Fruit fly (Drosophila melanogaster) whole organism, embryonic: Measurements from ENCODE around the gene CG11737.

Source experiments
- Adf1 ChIP-seq: fragments of 200-800 bp; sonication (Bioruptor generic); IDR thresholded peaks from 2 replicates; pipeline ENCODE4 v1.3.6; 2022; ENCODE audit warnings: missing biosample characterization, missing genetic modification characterization
- Atf6 ChIP-seq: fragments of 200-800 bp; sonication (Bioruptor generic); IDR thresholded peaks from 2 replicates; pipeline ENCODE4 v1.3.6; 2022; ENCODE audit warnings: missing biosample characterization, missing genetic modification characterization
- CG10209 ChIP-seq: fragments of 200-800 bp; sonication (Bioruptor generic); optimal IDR thresholded peaks from 3 replicates; lab custom pipeline; 2017; ENCODE audit warnings: missing biosample characterization, mild to moderate bottlenecking, missing genetic modification characterization, missing genetic modification reagents
- CG10431 ChIP-seq: fragments of 200-800 bp; sonication (Bioruptor generic); optimal IDR thresholded peaks from 3 replicates; lab custom pipeline; 2018; ENCODE audit warnings: missing biosample characterization, mild to moderate bottlenecking, missing genetic modification characterization
- CG11723 ChIP-seq: fragments of 200-800 bp; sonication (Bioruptor generic); optimal IDR thresholded peaks from 2 replicates; lab custom pipeline; 2017; ENCODE audit warnings: missing biosample characterization, mild to moderate bottlenecking, missing genetic modification characterization
- CG12659 ChIP-seq: fragments of 200-800 bp; sonication (Bioruptor generic); optimal IDR thresholded peaks from 3 replicates; lab custom pipeline; 2017; ENCODE audit warnings: mild to moderate bottlenecking, missing biosample characterization, missing genetic modification reagents, missing genetic modification characterization
- CG12769 ChIP-seq: fragments of 200-800 bp; sonication (Bioruptor generic); optimal IDR thresholded peaks from 2 replicates; lab custom pipeline; 2019; ENCODE audit warnings: missing biosample characterization, mild to moderate bottlenecking, missing genetic modification characterization, moderate library complexity
- CG13123 ChIP-seq: fragments of 200-800 bp; sonication (Bioruptor generic); optimal IDR thresholded peaks from 2 replicates; lab custom pipeline; 2016; ENCODE audit warnings: missing biosample characterization, missing genetic modification characterization
- CG13287 ChIP-seq: fragments of 200-800 bp; sonication (Bioruptor generic); IDR thresholded peaks from 2 replicates; pipeline ENCODE4 v1.3.6; 2022; ENCODE audit warnings: missing biosample characterization, missing genetic modification characterization; ENCODE audit not compliant: partially characterized antibody
- CG1602 ChIP-seq: fragments of 200-800 bp; sonication (Bioruptor generic); optimal IDR thresholded peaks from 3 replicates; lab custom pipeline; 2016; ENCODE audit warnings: missing biosample characterization, missing genetic modification characterization
- CG2678 ChIP-seq: fragments of 200-800 bp; sonication (Bioruptor generic); optimal IDR thresholded peaks from 3 replicates; lab custom pipeline; 2019; ENCODE audit warnings: missing biosample characterization, mild to moderate bottlenecking, missing genetic modification characterization, moderate library complexity
- CG34422 ChIP-seq: fragments of 200-800 bp; sonication (Bioruptor generic); IDR thresholded peaks from 3 replicates; pipeline ENCODE4 v1.3.6; 2022; ENCODE audit warnings: missing biosample characterization, missing genetic modification characterization
- CG4282 ChIP-seq: fragments of 200-800 bp; sonication (Bioruptor generic); optimal IDR thresholded peaks from 2 replicates; lab custom pipeline; 2016; ENCODE audit warnings: missing biosample characterization, missing genetic modification characterization
- CG5180 ChIP-seq: fragments of 200-800 bp; sonication (Bioruptor generic); optimal IDR thresholded peaks from 3 replicates; lab custom pipeline; 2017; ENCODE audit warnings: missing biosample characterization, missing genetic modification characterization, mild to moderate bottlenecking, moderate library complexity, missing genetic modification reagents
- CG7271 ChIP-seq: fragments of 200-800 bp; sonication (Bioruptor generic); optimal IDR thresholded peaks from 2 replicates; lab custom pipeline; 2018; ENCODE audit warnings: missing biosample characterization, mild to moderate bottlenecking, missing genetic modification characterization, moderate library complexity
- CG7928 ChIP-seq: fragments of 200-800 bp; sonication (Bioruptor generic); optimal IDR thresholded peaks from 2 replicates; lab custom pipeline; 2017; ENCODE audit warnings: missing biosample characterization, mild to moderate bottlenecking, missing genetic modification characterization
- CG8281 ChIP-seq: fragments of 200-800 bp; sonication (Bioruptor generic); optimal IDR thresholded peaks from 2 replicates; lab custom pipeline; 2018; ENCODE audit warnings: missing biosample characterization, mild to moderate bottlenecking, missing genetic modification characterization, moderate library complexity
- CG8765 ChIP-seq: fragments of 200-800 bp; sonication (Bioruptor generic); IDR thresholded peaks from 2 replicates; pipeline ENCODE4 v1.3.6; 2022; ENCODE audit warnings: missing biosample characterization, missing genetic modification characterization
- CG9797 ChIP-seq: fragments of 200-800 bp; sonication (Bioruptor generic); optimal IDR thresholded peaks from 3 replicates; lab custom pipeline; 2018; ENCODE audit warnings: missing biosample characterization, mild to moderate bottlenecking, missing genetic modification characterization
- Dp ChIP-seq: fragments of 200-800 bp; sonication (Bioruptor generic); optimal IDR thresholded peaks from 2 replicates; lab custom pipeline; 2018; ENCODE audit warnings: missing biosample characterization, mild to moderate bottlenecking, missing genetic modification characterization, moderate library complexity
- E2f2 ChIP-seq: fragments of 200-800 bp; sonication (Bioruptor generic); IDR thresholded peaks from 2 replicates; pipeline ENCODE4 v1.3.6; 2022; ENCODE audit warnings: missing biosample characterization, missing genetic modification characterization
- Ets65A ChIP-seq: fragments of 200-800 bp; sonication (Bioruptor generic); peaks from one replicate; lab custom pipeline; 2016; ENCODE audit warnings: missing biosample characterization, missing genetic modification characterization
- HLH3B ChIP-seq: fragments of 200-800 bp; sonication (Bioruptor generic); IDR thresholded peaks from 2 replicates; pipeline ENCODE4 v1.3.6; 2022; ENCODE audit warnings: missing biosample characterization, missing genetic modification characterization
- HmgD ChIP-seq: fragments of 200-800 bp; sonication (Bioruptor generic); optimal IDR thresholded peaks from 3 replicates; lab custom pipeline; 2016; ENCODE audit warnings: missing biosample characterization, missing genetic modification characterization
- Lhr ChIP-seq: fragments of 200-800 bp; sonication (Bioruptor generic); optimal IDR thresholded peaks from 3 replicates; lab custom pipeline; 2017; ENCODE audit warnings: mild to moderate bottlenecking, missing biosample characterization, missing genetic modification reagents, missing genetic modification characterization
- Nf-YA ChIP-seq: fragments of 200-800 bp; sonication (Bioruptor generic); IDR thresholded peaks from 2 replicates; pipeline ENCODE4 v1.3.6; 2022; ENCODE audit warnings: missing biosample characterization, missing genetic modification characterization
- Oaz ChIP-seq: fragments of 200-800 bp; sonication (Bioruptor generic); IDR thresholded peaks from 2 replicates; pipeline ENCODE4 v1.3.6; 2022; ENCODE audit warnings: missing biosample characterization, missing genetic modification characterization
- Oli ChIP-seq: fragments of 200-800 bp; sonication (Bioruptor generic); optimal IDR thresholded peaks from 2 replicates; lab custom pipeline; 2018; ENCODE audit warnings: missing biosample characterization, mild to moderate bottlenecking, missing genetic modification characterization, moderate library complexity
- Scr ChIP-seq: fragments of 200-800 bp; sonication (Bioruptor generic); IDR thresholded peaks from 2 replicates; pipeline ENCODE4 v1.3.6; 2022; ENCODE audit warnings: missing biosample characterization, missing genetic modification characterization; ENCODE audit not compliant: partially characterized antibody
- ap ChIP-seq: fragments of 200-800 bp; sonication (Bioruptor generic); IDR thresholded peaks from 2 replicates; pipeline ENCODE4 v1.3.6; 2022; ENCODE audit warnings: missing biosample characterization, missing genetic modification characterization
- dan ChIP-seq: fragments of 200-800 bp; sonication (Bioruptor generic); IDR thresholded peaks from 2 replicates; pipeline ENCODE4 v1.3.6; 2022; ENCODE audit warnings: missing biosample characterization, missing genetic modification characterization
- emc ChIP-seq: fragments of 200-800 bp; sonication (Bioruptor generic); optimal IDR thresholded peaks from 2 replicates; lab custom pipeline; 2016; ENCODE audit warnings: missing biosample characterization, missing genetic modification characterization
- gem ChIP-seq: fragments of 200-800 bp; sonication (Bioruptor generic); optimal IDR thresholded peaks from 2 replicates; lab custom pipeline; 2019; ENCODE audit warnings: missing biosample characterization, mild to moderate bottlenecking, missing genetic modification characterization, moderate library complexity
- gfzf ChIP-seq: fragments of 200-800 bp; sonication (Bioruptor generic); optimal IDR thresholded peaks from 2 replicates; lab custom pipeline; 2016; ENCODE audit warnings: missing biosample characterization, mild to moderate bottlenecking, missing genetic modification characterization, moderate library complexity
- grn ChIP-seq: fragments of 200-800 bp; sonication (Bioruptor generic); optimal IDR thresholded peaks from 3 replicates; lab custom pipeline; 2017; ENCODE audit warnings: missing biosample characterization, missing genetic modification characterization
- hkb ChIP-seq, 2 experiments: fragments of 200-800 bp in 1 of 2; fragments of >200 bp in 1 of 2; sonication (Bioruptor generic) in 1 of 2; IDR thresholded peaks in 1 of 2; optimal IDR thresholded peaks in 1 of 2; 2 replicates each; pipeline versions ENCODE4 v1.3.6 to Lab custom; 2017 to 2022; ENCODE audit warnings: missing biosample characterization in 1 of 2, missing genetic modification characterization in 1 of 2
- inv ChIP-seq: fragments of 200-800 bp; sonication (Bioruptor generic); IDR thresholded peaks from 2 replicates; pipeline ENCODE4 v1.3.6; 2022; ENCODE audit warnings: missing biosample characterization, missing genetic modification characterization; ENCODE audit not compliant: partially characterized antibody
- mld ChIP-seq: fragments of 200-800 bp; sonication (Bioruptor generic); IDR thresholded peaks from 3 replicates; pipeline ENCODE4 v1.3.6; 2022; ENCODE audit warnings: missing biosample characterization, missing genetic modification characterization; ENCODE audit not compliant: partially characterized antibody
- oc ChIP-seq: fragments of 200-800 bp; sonication (Bioruptor generic); optimal IDR thresholded peaks from 2 replicates; lab custom pipeline; 2018; ENCODE audit warnings: missing biosample characterization, mild to moderate bottlenecking, missing genetic modification characterization, moderate library complexity
- psq ChIP-seq: fragments of 200-800 bp; sonication (Bioruptor generic); optimal IDR thresholded peaks from 2 replicates; lab custom pipeline; 2017; ENCODE audit warnings: missing biosample characterization, missing genetic modification characterization
- pzg ChIP-seq: fragments of 200-800 bp; sonication (Bioruptor generic); optimal IDR thresholded peaks from 3 replicates; lab custom pipeline; 2018; ENCODE audit warnings: missing biosample characterization, mild to moderate bottlenecking, missing genetic modification characterization, moderate library complexity
- row ChIP-seq: fragments of 200-800 bp; sonication (Bioruptor generic); IDR thresholded peaks from 3 replicates; pipeline ENCODE4 v1.3.6; 2022; ENCODE audit warnings: missing biosample characterization, missing genetic modification characterization
- scrt ChIP-seq: fragments of 200-800 bp; sonication (Bioruptor generic); optimal IDR thresholded peaks from 2 replicates; lab custom pipeline; 2018; ENCODE audit warnings: missing biosample characterization, mild to moderate bottlenecking, missing genetic modification characterization, moderate library complexity
- sd ChIP-seq: fragments of 200-800 bp; sonication (Bioruptor generic); optimal IDR thresholded peaks from 3 replicates; lab custom pipeline; 2018; ENCODE audit warnings: missing biosample characterization, mild to moderate bottlenecking, missing genetic modification characterization, moderate library complexity
- sens ChIP-seq: fragments of 200-800 bp; sonication (Bioruptor generic); peaks from one replicate; lab custom pipeline; 2016; ENCODE audit warnings: missing biosample characterization, missing genetic modification characterization
- sna ChIP-seq: fragments of 200-800 bp; sonication (Bioruptor generic); IDR thresholded peaks from 2 replicates; pipeline ENCODE4 v1.3.6; 2022; ENCODE audit warnings: missing biosample characterization, missing genetic modification characterization; ENCODE audit not compliant: partially characterized antibody
- ssp ChIP-seq: fragments of 200-800 bp; sonication (Bioruptor generic); IDR thresholded peaks from 2 replicates; pipeline ENCODE4 v1.3.6; 2022; ENCODE audit warnings: missing biosample characterization, missing genetic modification characterization
- tll ChIP-seq, 2 experiments: fragments of 200-800 bp in 1 of 2; fragments of >200 bp in 1 of 2; sonication (Bioruptor generic) in 1 of 2; optimal IDR thresholded peaks; 2 replicates each; lab custom pipeline; 2017 to 2019; ENCODE audit warnings: missing biosample characterization in 2 of 2, missing genetic modification characterization in 2 of 2, mild to moderate bottlenecking in 1 of 2, moderate library complexity in 1 of 2
- twi ChIP-seq: fragments of 200-800 bp; optimal IDR thresholded peaks from 2 replicates; lab custom pipeline; 2019; ENCODE audit warnings: missing biosample characterization, mild to moderate bottlenecking, missing genetic modification characterization, moderate library complexity
- unc-4 ChIP-seq: fragments of 200-800 bp; sonication (Bioruptor generic); IDR thresholded peaks from 2 replicates; pipeline ENCODE4 v1.3.6; 2022; ENCODE audit warnings: missing biosample characterization, missing genetic modification characterization; ENCODE audit not compliant: partially characterized antibody

CG11737 gene

DNA sequence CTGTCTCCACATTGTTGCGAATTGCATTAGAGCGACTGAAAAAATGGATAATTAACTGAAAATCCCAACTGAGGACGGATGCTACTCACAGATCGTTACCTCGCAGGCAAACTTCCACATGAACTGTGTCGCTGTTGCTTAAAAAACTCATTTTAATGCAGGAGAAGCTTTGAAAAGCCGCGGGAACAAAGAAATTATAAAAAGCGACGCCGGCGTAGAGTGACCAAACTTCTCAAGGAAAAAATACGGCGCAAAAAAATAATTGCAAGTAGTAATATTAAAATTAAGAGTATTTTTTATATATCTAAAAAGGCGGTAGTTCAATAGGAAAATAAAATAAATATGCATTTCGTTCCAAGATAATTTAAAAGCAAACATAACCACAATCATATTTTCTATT, 43.9 kb downstream of the CG11737 start, which contains the start of gene pch2:
Gene pch2, minus strand, starts transcription at position 243 of the 400 bp plus-strand sequence.
- TF ChIP-seq Atf6 (GFP tag; lab: Robert Waterston, UW) (no peak), pzg (GFP tag; lab: Kevin White, UChicago) (peak; percentile 16), CG12769 (tag; lab: Kevin White, UChicago) (no peak), gfzf (peak; percentile 55), CG10209 (GFP tag; lab: Kevin White, UChicago) (no peak), CG1602 (no peak), CG7928 (GFP tag; lab: Kevin White, UChicago) (no peak), CG4282 (no peak), oc (tag; lab: Kevin White, UChicago) (no peak), CG9797 (peak; percentile 28), ap (GFP tag; lab: Robert Waterston, UW) (no peak), mld (GFP tag; lab: Robert Waterston, UW) (no peak), HmgD (no peak), Nf-YA (GFP tag; lab: Robert Waterston, UW) (no peak), CG5180 (GFP tag; lab: Kevin White, UChicago) (no peak), grn (no peak), CG13287 (GFP tag; lab: Robert Waterston, UW) (no peak), inv (GFP tag; lab: Robert Waterston, UW) (no peak), E2f2 (GFP tag; lab: Robert Waterston, UW) (peak; percentile 76), CG8281 (tag; lab: Kevin White, UChicago) (no peak), Ets65A (GFP tag; lab: Kevin White, UChicago) (no peak), scrt (GFP tag; lab: Kevin White, UChicago) (peak; percentile 35), CG10431 (GFP tag; lab: Kevin White, UChicago) (no peak), emc (GFP tag; lab: Kevin White, UChicago) (no peak), sens (peak; percentile 11), psq (no peak), Lhr (GFP tag; lab: Kevin White, UChicago) (no peak), sna (no peak), Dp (GFP tag; lab: Kevin White, UChicago) (peak; percentile 66)
- TF ChIP-seq, all 482 proteins: peak for 7

dm6 chr3R:8562484-8562886, 44.8 kb downstream of the CG11737 start, which contains the start of the genes mRpS18A and CG31460:
mRpS18A (minus strand) TSS chr3R:8562593.
CG31460 (plus strand) TSS chr3R:8562673.
- no peak for TF ChIP-seq dan (GFP tag; lab: Robert Waterston, UW)
- TF ChIP-seq CG4282: no peak
- peak; percentile 65 for TF ChIP-seq row
- TF ChIP-seq twi (tag; lab: Kevin White, UChicago): no peak
- TF ChIP-seq CG11723 (GFP tag; lab: Kevin White, UChicago): no peak
- peak; percentile 78 for TF ChIP-seq Scr (GFP tag; lab: Robert Waterston, UW)
- peak; percentile 52 for TF ChIP-seq E2f2 (GFP tag; lab: Robert Waterston, UW)
- no peak for TF ChIP-seq Adf1
- TF ChIP-seq CG13123 (GFP tag; lab: Kevin White, UChicago): no peak
- TF ChIP-seq HLH3B (GFP tag; lab: Robert Waterston, UW): peak; percentile 15; the same call in 1 of the 2 replicates
- peak; percentile 38; the same call in 2 of the 3 replicates for TF ChIP-seq CG34422 (GFP tag; lab: Robert Waterston, UW)
- peak; percentile 35 for TF ChIP-seq CG12659 (GFP tag; lab: Kevin White, UChicago)
- no peak for TF ChIP-seq CG8765 (GFP tag; lab: Robert Waterston, UW)
- TF ChIP-seq hkb (optimal IDR thresholded peaks at IDR 0.05; lab: Kevin White, UChicago): no peak
- no peak for TF ChIP-seq hkb (GFP tag; IDR thresholded peaks at IDR 0.05; lab: Robert Waterston, UW)
- peak; percentile 86 for TF ChIP-seq CG13287 (GFP tag; lab: Robert Waterston, UW)
- TF ChIP-seq CG7271 (tag; lab: Kevin White, UChicago): no peak
- no peak for TF ChIP-seq sd
- no peak for TF ChIP-seq gem
- no peak for TF ChIP-seq ssp (GFP tag; lab: Robert Waterston, UW)
- TF ChIP-seq Oli: no peak
- TF ChIP-seq Oaz (GFP tag; lab: Robert Waterston, UW): no peak
- TF ChIP-seq unc-4: peak; percentile 76
- no peak for TF ChIP-seq CG2678 (tag; lab: Kevin White, UChicago)
- TF ChIP-seq tll (GFP tag; optimal IDR thresholded peaks at IDR 0.05; lab: Kevin White, UChicago): no peak
